Fruit fly (Drosophila melanogaster) whole organism, embryonic: ENCODE data around the gene CG5541.

ENCODE experiments used
- Atf3 ChIP-seq: fragments of 200-800 bp; sonication (Bioruptor generic); optimal IDR thresholded peaks from 3 replicates; lab custom pipeline; 2016; ENCODE audit warnings: missing biosample characterization, missing genetic modification characterization
- Bgb ChIP-seq: fragments of 200-800 bp; sonication (Bioruptor generic); IDR thresholded peaks from 2 replicates; pipeline ENCODE4 v1.3.6; 2022; ENCODE audit warnings: missing biosample characterization, missing genetic modification characterization; ENCODE audit not compliant: partially characterized antibody
- BtbVII ChIP-seq: fragments of 200-800 bp; sonication (Bioruptor generic); optimal IDR thresholded peaks from 3 replicates; lab custom pipeline; 2017; ENCODE audit warnings: missing biosample characterization, mild to moderate bottlenecking, missing genetic modification characterization
- C15 ChIP-seq: fragments of 200-800 bp; sonication (Bioruptor generic); IDR thresholded peaks from 3 replicates; pipeline ENCODE4 v1.3.6; 2022; ENCODE audit warnings: missing biosample characterization, missing genetic modification characterization
- CG12104 ChIP-seq: fragments of 200-800 bp; sonication (Bioruptor generic); optimal IDR thresholded peaks from 3 replicates; lab custom pipeline; 2016; ENCODE audit warnings: missing biosample characterization, missing genetic modification characterization
- CG13624 ChIP-seq: fragments of 200-800 bp; sonication (Bioruptor generic); optimal IDR thresholded peaks from 2 replicates; lab custom pipeline; 2016; ENCODE audit warnings: missing biosample characterization, missing genetic modification characterization
- CG17328 ChIP-seq: fragments of 200-800 bp; sonication (Bioruptor generic); IDR thresholded peaks from 2 replicates; pipeline ENCODE4 v1.3.6; 2022; ENCODE audit warnings: missing biosample characterization, missing genetic modification characterization
- CG30020 ChIP-seq: fragments of 200-800 bp; optimal IDR thresholded peaks from 2 replicates; lab custom pipeline; 2019; ENCODE audit warnings: missing biosample characterization, mild to moderate bottlenecking, missing genetic modification characterization, moderate library complexity
- CG32532 ChIP-seq: fragments of 200-800 bp; sonication (Bioruptor generic); IDR thresholded peaks from 2 replicates; pipeline ENCODE4 v1.3.6; 2022; ENCODE audit warnings: missing biosample characterization, missing genetic modification characterization
- CG32772 ChIP-seq: fragments of 200-800 bp; sonication (Bioruptor generic); IDR thresholded peaks from 2 replicates; pipeline ENCODE4 v1.3.6; 2022; ENCODE audit warnings: missing biosample characterization, missing genetic modification characterization
- CG4404 ChIP-seq: fragments of 200-800 bp; sonication (Bioruptor generic); IDR thresholded peaks from 2 replicates; pipeline ENCODE4 v1.3.6; 2022; ENCODE audit warnings: missing biosample characterization, missing genetic modification characterization
- CG4820 ChIP-seq: fragments of 200-800 bp; sonication (Bioruptor generic); optimal IDR thresholded peaks from 3 replicates; lab custom pipeline; 2016; ENCODE audit warnings: missing biosample characterization, missing genetic modification characterization
- CG6175 ChIP-seq: fragments of 200-800 bp; sonication (Bioruptor generic); IDR thresholded peaks from 3 replicates; pipeline ENCODE4 v1.3.6; 2022; ENCODE audit warnings: missing biosample characterization, missing genetic modification characterization
- CG6683 ChIP-seq: fragments of 200-800 bp; sonication (Bioruptor generic); optimal IDR thresholded peaks from 2 replicates; lab custom pipeline; 2017; ENCODE audit warnings: missing biosample characterization, mild to moderate bottlenecking, missing genetic modification characterization, missing genetic modification reagents
- CG7271 ChIP-seq: fragments of 200-800 bp; sonication (Bioruptor generic); optimal IDR thresholded peaks from 2 replicates; lab custom pipeline; 2018; ENCODE audit warnings: missing biosample characterization, mild to moderate bottlenecking, missing genetic modification characterization, moderate library complexity
- CG7987 ChIP-seq: fragments of 200-800 bp; sonication (Bioruptor generic); optimal IDR thresholded peaks from 2 replicates; lab custom pipeline; 2018; ENCODE audit warnings: missing biosample characterization, mild to moderate bottlenecking, missing genetic modification characterization, moderate library complexity
- CG8089 ChIP-seq: fragments of 200-800 bp; sonication (Bioruptor generic); optimal IDR thresholded peaks from 3 replicates; lab custom pipeline; 2016; ENCODE audit warnings: missing biosample characterization, missing genetic modification characterization
- CG8281 ChIP-seq: fragments of 200-800 bp; sonication (Bioruptor generic); optimal IDR thresholded peaks from 2 replicates; lab custom pipeline; 2018; ENCODE audit warnings: missing biosample characterization, mild to moderate bottlenecking, missing genetic modification characterization, moderate library complexity
- CG8388 ChIP-seq: fragments of 200-800 bp; sonication (Bioruptor generic); optimal IDR thresholded peaks from 2 replicates; lab custom pipeline; 2019; ENCODE audit warnings: missing biosample characterization, mild to moderate bottlenecking, missing genetic modification characterization, moderate library complexity
- CG8944 ChIP-seq: fragments of 200-800 bp; sonication (Bioruptor generic); optimal IDR thresholded peaks from 3 replicates; lab custom pipeline; 2016; ENCODE audit warnings: missing biosample characterization, missing genetic modification characterization
- CG9215 ChIP-seq: fragments of 200-800 bp; sonication (Bioruptor generic); IDR thresholded peaks from 2 replicates; pipeline ENCODE4 v1.3.6; 2022; ENCODE audit warnings: missing biosample characterization, missing genetic modification characterization
- CG9727 ChIP-seq: fragments of 200-800 bp; sonication (Bioruptor generic); optimal IDR thresholded peaks from 3 replicates; lab custom pipeline; 2017; ENCODE audit warnings: missing biosample characterization, mild to moderate bottlenecking, missing genetic modification characterization
- Dip3 ChIP-seq: fragments of 200-800 bp; sonication (Bioruptor generic); optimal IDR thresholded peaks from 3 replicates; lab custom pipeline; 2016; ENCODE audit warnings: missing biosample characterization, missing genetic modification characterization
- Doc2 ChIP-seq: fragments of 200-800 bp; sonication (Bioruptor generic); IDR thresholded peaks from 2 replicates; pipeline ENCODE4 v1.3.6; 2022; ENCODE audit warnings: missing biosample characterization, missing genetic modification characterization
- Dp ChIP-seq: fragments of 200-800 bp; sonication (Bioruptor generic); optimal IDR thresholded peaks from 2 replicates; lab custom pipeline; 2018; ENCODE audit warnings: missing biosample characterization, mild to moderate bottlenecking, missing genetic modification characterization, moderate library complexity
- Elba2 ChIP-seq: fragments of 200-800 bp; sonication (Bioruptor generic); optimal IDR thresholded peaks from 3 replicates; lab custom pipeline; 2016; ENCODE audit warnings: missing biosample characterization, missing genetic modification characterization
- Fer3 ChIP-seq: fragments of 200-800 bp; sonication (Bioruptor generic); optimal IDR thresholded peaks from 2 replicates; lab custom pipeline; 2018; ENCODE audit warnings: missing biosample characterization, mild to moderate bottlenecking, missing genetic modification characterization, moderate library complexity
- H2.0 ChIP-seq: fragments of 200-800 bp; sonication (Bioruptor generic); IDR thresholded peaks from 2 replicates; pipeline ENCODE4 v1.3.6; 2022; ENCODE audit warnings: missing biosample characterization, missing genetic modification characterization
- HLH54F ChIP-seq: fragments of 200-800 bp; sonication (Bioruptor generic); optimal IDR thresholded peaks from 3 replicates; lab custom pipeline; 2016; ENCODE audit warnings: missing biosample characterization, missing genetic modification characterization
- Kr ChIP-seq: fragments of 200-800 bp; sonication (Bioruptor generic); optimal IDR thresholded peaks from 2 replicates; lab custom pipeline; 2017; ENCODE audit warnings: missing biosample characterization, mild to moderate bottlenecking, missing genetic modification characterization
- Optix ChIP-seq: fragments of 200-800 bp; sonication (Bioruptor generic); IDR thresholded peaks from 3 replicates; pipeline ENCODE4 v1.3.6; 2022; ENCODE audit warnings: missing biosample characterization, missing genetic modification characterization
- Side ChIP-seq: fragments of 200-800 bp; sonication (Bioruptor generic); optimal IDR thresholded peaks from 2 replicates; lab custom pipeline; 2016; ENCODE audit warnings: missing biosample characterization, missing genetic modification characterization
- Xbp1 ChIP-seq: fragments of 200-800 bp; sonication (Bioruptor generic); optimal IDR thresholded peaks from 3 replicates; lab custom pipeline; 2016; ENCODE audit warnings: missing biosample characterization, mild to moderate bottlenecking, missing genetic modification characterization
- aop ChIP-seq: fragments of 200-800 bp; sonication (Bioruptor generic); IDR thresholded peaks from 2 replicates; pipeline ENCODE4 v1.3.6; 2022; ENCODE audit warnings: missing biosample characterization, missing genetic modification characterization
- croc ChIP-seq: fragments of 200-800 bp; sonication (Bioruptor generic); conservative IDR thresholded peaks from 3 replicates; pipeline ENCODE4 v1.3.6; 2022; ENCODE audit warnings: missing biosample characterization, missing genetic modification characterization
- dati ChIP-seq: fragments of 200-800 bp; sonication (Bioruptor generic); IDR thresholded peaks from 2 replicates; pipeline ENCODE4 v1.3.6; 2022; ENCODE audit warnings: missing biosample characterization, missing genetic modification characterization
- disco-r ChIP-seq: fragments of 200-800 bp; sonication (Bioruptor generic); optimal IDR thresholded peaks from 2 replicates; lab custom pipeline; 2016; ENCODE audit warnings: missing biosample characterization, missing genetic modification characterization
- dysf ChIP-seq: fragments of 200-800 bp; sonication (Bioruptor generic); IDR thresholded peaks from 3 replicates; pipeline ENCODE4 v1.3.6; 2022; ENCODE audit warnings: missing biosample characterization, missing genetic modification characterization
- eyg ChIP-seq: fragments of 200-800 bp; sonication (Bioruptor generic); optimal IDR thresholded peaks from 3 replicates; lab custom pipeline; 2016; ENCODE audit warnings: missing biosample characterization, missing genetic modification characterization
- gcm ChIP-seq: fragments of 200-800 bp; sonication (Bioruptor generic); optimal IDR thresholded peaks from 2 replicates; lab custom pipeline; 2019; ENCODE audit warnings: missing biosample characterization, mild to moderate bottlenecking, missing genetic modification characterization, moderate library complexity
- mld ChIP-seq: fragments of 200-800 bp; sonication (Bioruptor generic); IDR thresholded peaks from 3 replicates; pipeline ENCODE4 v1.3.6; 2022; ENCODE audit warnings: missing biosample characterization, missing genetic modification characterization; ENCODE audit not compliant: partially characterized antibody
- onecut ChIP-seq: fragments of 200-800 bp; sonication (Bioruptor generic); IDR thresholded peaks from 2 replicates; pipeline ENCODE4 v1.3.6; 2022; ENCODE audit warnings: missing biosample characterization, missing genetic modification characterization
- p53 ChIP-seq: fragments of 200-800 bp; sonication (Bioruptor generic); optimal IDR thresholded peaks from 2 replicates; lab custom pipeline; 2016; ENCODE audit warnings: missing biosample characterization, missing genetic modification characterization
- peb ChIP-seq: fragments of 200-800 bp; sonication (Bioruptor generic); IDR thresholded peaks from 2 replicates; pipeline ENCODE4 v1.3.6; 2022; ENCODE audit warnings: missing biosample characterization, missing genetic modification characterization
- pfk ChIP-seq: fragments of 200-800 bp; sonication (Bioruptor generic); optimal IDR thresholded peaks from 2 replicates; lab custom pipeline; 2018; ENCODE audit warnings: missing biosample characterization, mild to moderate bottlenecking, missing genetic modification characterization, moderate library complexity
- pnt ChIP-seq: fragments of 200-800 bp; sonication (Bioruptor generic); optimal IDR thresholded peaks from 3 replicates; lab custom pipeline; 2016; ENCODE audit warnings: missing biosample characterization, missing genetic modification characterization
- ranshi ChIP-seq: fragments of 200-800 bp; sonication (Bioruptor generic); IDR thresholded peaks from 2 replicates; pipeline ENCODE4 v1.3.6; 2022; ENCODE audit warnings: missing biosample characterization, missing genetic modification characterization
- tll ChIP-seq, 2 experiments: fragments of 200-800 bp in 1 of 2; fragments of >200 bp in 1 of 2; sonication (Bioruptor generic) in 1 of 2; optimal IDR thresholded peaks; 2 replicates each; lab custom pipeline; 2017 to 2019; ENCODE audit warnings: missing biosample characterization in 2 of 2, missing genetic modification characterization in 2 of 2, mild to moderate bottlenecking in 1 of 2, moderate library complexity in 1 of 2
- wdn ChIP-seq: fragments of 200-800 bp; sonication (Bioruptor generic); IDR thresholded peaks from 2 replicates; pipeline ENCODE4 v1.3.6; 2022; ENCODE audit warnings: missing biosample characterization, missing genetic modification characterization
- yki ChIP-seq: fragments of >200 bp; optimal IDR thresholded peaks from 3 replicates; lab custom pipeline; 2018

Gene CG5541

dm6 chrX:15085777-15086510 is 42.0 kb downstream of the CG5541 start, which contains the start of the genes CG15027 and Dbct (continued):
- TF ChIP-seq CG4820 (GFP tag; lab: Kevin White, UChicago) (peak; percentile 44), CG30020 (tag; lab: Kevin White, UChicago) (peak; percentile 37), CG7271 (no peak), CG7987 (GFP tag; lab: Kevin White, UChicago) (no peak), CG12104 (peak; percentile 39), pnt (GFP tag; lab: Kevin White, UChicago) (no peak), mld (GFP tag; lab: Robert Waterston, UW) (0 out of 3 replicates have a peak, but pooled peaks have one; percentile 49), onecut (no peak), aop (0 out of 2 replicates have a peak, but pooled peaks have one; percentile 15), CG8089 (GFP tag; lab: Kevin White, UChicago) (no peak), dati (GFP tag; lab: Robert Waterston, UW) (no peak), tll (GFP tag; optimal IDR thresholded peaks at IDR 0.05; lab: Kevin White, UChicago) (no peak), dysf (GFP tag; lab: Robert Waterston, UW) (peak; percentile 74), CG6683 (no peak), wdn (0 out of 2 replicates have a peak, but pooled peaks have one; percentile 30), CG8944 (no peak), CG32772 (GFP tag; lab: Robert Waterston, UW) (peak; percentile 67), Doc2 (GFP tag; lab: Robert Waterston, UW) (no peak), p53 (GFP tag; lab: Kevin White, UChicago) (no peak), CG9215 (GFP tag; lab: Robert Waterston, UW) (peak; percentile 68), Xbp1 (GFP tag; lab: Kevin White, UChicago) (peak; percentile 69), Side (GFP tag; lab: Kevin White, UChicago) (no peak), CG17328 (GFP tag; lab: Robert Waterston, UW) (peak; percentile 66), HLH54F (no peak), Optix (no peak), BtbVII (GFP tag; lab: Kevin White, UChicago) (no peak), CG32532 (peak; percentile 71), CG8388 (GFP tag; lab: Kevin White, UChicago) (peak; percentile 59), CG6175 (GFP tag; lab: Robert Waterston, UW) (no peak), yki (no peak), Dip3 (GFP tag; lab: Kevin White, UChicago) (peak; percentile 6), Bgb (GFP tag; lab: Robert Waterston, UW) (peak; percentile 40; the same call in 1 of the 2 replicates), croc (GFP tag; lab: Robert Waterston, UW) (peak; percentile 45), Kr (no peak), Fer3 (tag; lab: Kevin White, UChicago) (peak; percentile 56), pfk (GFP tag; lab: Kevin White, UChicago) (no peak), Elba2 (GFP tag; lab: Kevin White, UChicago) (no peak), C15 (no peak), ranshi (GFP tag; lab: Robert Waterston, UW) (peak; percentile 63; the same call in 1 of the 2 replicates), CG13624 (GFP tag; lab: Kevin White, UChicago) (no peak), eyg (GFP tag; lab: Kevin White, UChicago) (no peak), CG4404 (GFP tag; lab: Robert Waterston, UW) (peak; percentile 59), gcm (GFP tag; lab: Kevin White, UChicago) (peak; percentile 41), Dp (peak; percentile 11), Atf3 (no peak), H2.0 (peak; percentile 32; the same call in 1 of the 2 replicates), peb (GFP tag; lab: Robert Waterston, UW) (peak; percentile 40; the same call in 1 of the 2 replicates), CG9727 (GFP tag; lab: Kevin White, UChicago) (peak; percentile 73), disco-r (no peak), CG8281 (peak; percentile 30)
